Worm (Caenorhabditis elegans): ENCODE data around the gene clec-54.

DNA sequence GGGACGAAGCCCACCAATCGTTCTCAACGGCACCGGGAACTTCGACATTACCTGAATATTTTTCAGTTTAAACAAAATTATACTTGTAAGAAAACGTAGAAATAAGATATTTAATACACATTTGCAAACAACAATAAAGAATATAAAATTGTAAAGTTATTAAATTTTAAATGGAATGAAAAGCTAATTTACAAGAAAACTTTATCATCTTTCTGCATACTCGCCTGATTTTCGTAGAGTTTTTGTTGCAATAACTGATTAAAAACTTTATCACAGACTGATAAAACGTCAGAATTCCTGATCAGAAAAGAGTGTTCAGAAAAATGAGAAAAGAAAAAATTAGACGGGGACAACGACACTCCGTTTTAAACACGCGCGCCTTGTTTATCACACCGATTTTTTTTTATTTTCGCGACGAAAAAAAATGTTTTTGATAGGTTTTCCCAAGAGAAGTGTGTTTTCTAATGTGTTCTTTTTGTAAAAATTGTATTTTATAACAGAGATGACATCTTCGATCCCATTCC is 29.4 kb upstream of the clec-54 start, which contains the start of the genes dlat-1 and fntb-1:
- no peak for TF ChIP-seq him-1 (tag; optimal IDR thresholded peaks at IDR 0.05)
- no peak for TF ChIP-seq W03F9.2 (tag; optimal IDR thresholded peaks at IDR 0.05)

Data from whole organism, L4/young adult.